Fruit fly (Drosophila melanogaster) S2 (cell line): ENCODE results near the gene CG31493.

Experiments used
- CG8478 ChIP-seq: fragments of >200 bp; optimal IDR thresholded peaks from 2 replicates; lab custom pipeline; 2018
- CTCF ChIP-seq, 2 experiments: fragments of >200 bp; optimal IDR thresholded peaks; 2 replicates each; lab custom pipeline; 2018

The CG31493 gene

DNA sequence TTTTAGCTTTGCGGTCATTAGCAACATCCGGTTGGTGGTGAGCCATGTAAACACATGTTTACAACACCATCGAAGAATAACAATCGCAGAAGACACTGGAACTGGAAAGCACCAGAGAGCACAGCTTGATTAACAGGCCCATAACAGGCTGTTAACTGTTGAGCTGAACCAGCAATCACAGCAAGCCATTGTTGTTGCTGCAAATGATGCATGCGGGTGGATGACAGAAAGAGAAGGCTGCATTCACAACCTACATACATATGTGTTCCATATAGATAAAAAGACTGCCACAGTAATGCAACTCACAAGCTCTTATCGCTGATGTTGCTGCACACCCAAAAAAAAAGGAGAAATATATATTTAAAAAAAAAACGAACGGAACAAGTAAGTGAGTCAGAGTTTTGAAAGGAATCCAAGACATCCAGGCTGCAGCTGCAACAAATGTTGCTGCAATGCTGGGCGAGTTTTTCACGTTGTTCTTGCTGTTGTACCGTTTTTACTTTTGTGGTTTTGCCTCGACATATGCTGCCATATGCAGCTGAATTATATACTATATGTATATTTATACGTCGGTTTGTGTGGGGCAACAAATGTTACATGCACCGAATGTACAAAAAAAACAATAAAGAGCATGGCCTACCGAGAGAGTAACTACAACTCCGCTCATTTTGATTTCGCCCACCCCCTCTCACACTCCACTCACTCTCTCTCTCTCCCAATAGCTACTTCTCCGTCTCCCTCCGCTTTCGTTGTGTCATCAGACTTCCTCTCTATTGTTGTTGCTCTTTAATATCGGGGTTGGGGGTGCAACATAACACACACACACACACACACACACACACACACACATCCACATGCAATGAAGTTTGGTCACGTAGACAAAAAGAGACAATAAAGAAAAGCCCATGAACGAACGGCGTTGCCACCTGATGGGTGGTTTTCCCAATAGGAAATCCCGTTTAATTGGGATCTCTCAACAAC is 28.2 kb upstream of the CG31493 start:
- no peak for TF ChIP-seq CTCF (optimal IDR thresholded peaks at IDR 0.05; lab: Kevin White, UChicago)
- TF ChIP-seq CG8478 (lab: Kevin White, UChicago), result no peak

DNA sequence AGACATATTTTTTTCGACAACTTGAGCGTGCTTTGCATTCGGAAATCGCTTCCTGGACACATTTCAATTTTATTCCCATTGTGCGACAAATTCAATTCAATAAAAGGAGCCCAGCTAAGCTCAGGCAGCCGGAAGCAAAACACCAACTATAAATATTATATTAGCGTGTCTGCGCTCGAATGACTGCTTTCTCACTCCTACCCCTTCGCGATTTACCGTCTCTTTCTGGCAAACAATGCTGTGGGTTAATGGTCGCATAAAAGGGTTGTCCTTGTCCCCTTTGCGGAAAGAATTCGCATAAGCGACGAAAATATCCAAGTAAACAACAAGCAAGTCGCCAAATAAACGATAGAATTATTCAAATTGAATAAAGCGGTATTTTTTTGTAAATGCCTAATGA is 27.1 kb upstream of the CG31493 start:
- TF ChIP-seq CG8478 (lab: Kevin White, UChicago), result no peak
- TF ChIP-seq CTCF (optimal IDR thresholded peaks at IDR 0.05; lab: Kevin White, UChicago), result no peak

DNA sequence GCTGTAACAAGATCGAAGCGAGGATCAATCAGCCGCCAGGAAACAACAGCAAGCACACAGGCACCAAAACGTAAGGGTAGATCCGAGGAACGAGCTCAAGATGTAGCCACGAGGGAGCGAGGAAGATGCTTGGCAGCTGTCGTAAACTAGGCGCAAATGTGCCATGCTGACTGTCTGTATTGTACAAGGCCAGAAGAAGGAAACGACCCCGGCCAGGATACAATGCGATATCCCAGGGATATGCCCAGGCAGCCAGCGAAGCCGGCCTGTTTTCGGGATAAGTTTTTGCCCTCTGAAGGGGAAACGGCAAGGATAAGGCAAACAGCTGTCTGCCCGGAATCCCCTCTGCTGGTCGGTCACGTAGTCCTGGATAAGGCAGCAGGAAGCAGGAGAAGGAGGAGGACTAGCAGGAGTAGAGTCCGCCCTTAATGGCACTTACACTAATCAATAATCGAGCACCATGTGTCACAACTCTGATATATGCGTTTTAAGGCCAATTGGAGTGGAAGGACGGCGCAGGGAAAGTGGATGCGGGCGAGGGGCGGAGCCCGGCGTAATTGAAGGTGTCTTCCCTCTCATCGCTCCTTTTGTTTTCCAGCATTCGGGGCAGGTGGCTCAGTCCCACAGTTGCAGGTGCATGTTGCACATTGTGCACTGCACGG is 25.7 kb upstream of the CG31493 start:
- no peak for TF ChIP-seq CTCF (optimal IDR thresholded peaks at IDR 0.05; lab: Kevin White, UChicago)
- TF ChIP-seq CG8478 (lab: Kevin White, UChicago), result no peak

DNA sequence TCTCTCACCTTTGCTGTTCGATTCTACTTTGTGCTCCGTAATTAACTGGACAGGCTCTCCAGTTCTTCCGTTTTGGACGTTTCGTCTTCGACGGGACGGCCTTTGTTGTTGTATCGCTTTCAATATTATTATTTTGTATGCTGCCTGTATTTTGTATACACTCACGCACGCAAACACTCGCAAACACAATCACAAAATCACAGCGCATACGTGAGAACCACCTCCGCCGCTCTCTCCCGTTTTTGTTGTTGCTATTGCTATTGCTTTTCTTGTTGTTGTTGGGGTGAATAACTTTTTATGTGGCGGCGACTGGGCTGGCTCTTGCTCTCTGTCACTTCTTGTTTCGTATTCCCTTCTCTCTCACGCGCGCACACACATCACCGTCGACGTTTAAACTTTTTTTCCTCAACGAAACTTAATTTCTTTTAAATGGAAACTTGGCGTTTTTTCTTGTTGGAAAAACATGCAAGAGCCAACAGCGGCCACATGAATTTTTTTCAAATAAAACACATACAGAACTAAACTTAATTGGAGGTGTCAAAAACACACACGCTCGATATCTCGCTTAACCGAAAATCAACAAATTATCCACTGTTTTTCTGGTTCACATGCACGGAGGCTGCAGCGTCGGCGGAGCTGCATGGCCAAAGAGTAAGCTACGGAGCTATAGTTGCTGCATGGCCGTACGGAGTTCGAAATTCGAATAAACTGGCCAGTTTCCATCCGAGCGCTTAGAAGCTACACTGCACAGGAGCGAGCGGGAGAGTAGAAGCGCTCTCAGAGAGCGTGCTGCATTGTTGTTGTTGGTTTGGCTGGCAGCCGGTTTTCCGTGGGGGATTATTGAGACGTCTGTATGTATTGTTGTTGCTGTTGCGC is 23.4 kb upstream of the CG31493 start:
- TF ChIP-seq CG8478 (lab: Kevin White, UChicago) (no peak), CTCF (optimal IDR thresholded peaks at IDR 0.05; lab: Kevin White, UChicago) (no peak)

DNA sequence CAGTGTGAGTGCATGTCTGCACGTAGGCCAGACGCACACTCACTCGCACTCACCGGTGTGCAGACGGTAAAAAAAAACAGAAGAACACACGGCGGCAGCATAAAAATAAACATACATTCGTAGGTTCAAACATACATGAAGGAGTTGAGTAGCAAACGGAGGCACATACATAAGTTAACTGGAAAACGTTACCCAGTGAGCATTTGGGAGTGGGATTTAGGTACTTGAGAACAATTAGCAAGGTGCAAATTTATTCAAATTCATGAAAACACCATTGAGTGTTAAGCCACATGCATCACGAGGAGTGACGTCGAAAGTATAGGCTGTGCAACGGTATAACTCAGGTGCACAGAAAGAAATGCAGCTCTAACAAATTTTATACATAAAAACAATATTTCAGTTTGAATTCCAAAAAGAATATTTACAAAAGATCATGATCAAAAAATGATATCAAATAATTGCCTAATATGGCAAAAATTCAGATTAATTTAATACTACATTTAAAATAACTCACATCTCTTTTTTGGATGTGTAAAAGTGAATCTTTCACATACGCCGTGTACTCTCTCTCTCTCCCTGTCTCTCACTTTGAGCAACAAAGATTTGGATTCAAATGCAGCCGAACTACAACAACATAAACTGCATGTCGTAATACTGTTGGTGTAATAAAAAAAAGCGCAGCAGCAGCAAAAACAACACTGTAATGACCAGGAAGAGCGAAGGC is 22.6 kb upstream of the CG31493 start:
- TF ChIP-seq CTCF (optimal IDR thresholded peaks at IDR 0.05; lab: Kevin White, UChicago) (no peak), CG8478 (lab: Kevin White, UChicago) (no peak)

DNA sequence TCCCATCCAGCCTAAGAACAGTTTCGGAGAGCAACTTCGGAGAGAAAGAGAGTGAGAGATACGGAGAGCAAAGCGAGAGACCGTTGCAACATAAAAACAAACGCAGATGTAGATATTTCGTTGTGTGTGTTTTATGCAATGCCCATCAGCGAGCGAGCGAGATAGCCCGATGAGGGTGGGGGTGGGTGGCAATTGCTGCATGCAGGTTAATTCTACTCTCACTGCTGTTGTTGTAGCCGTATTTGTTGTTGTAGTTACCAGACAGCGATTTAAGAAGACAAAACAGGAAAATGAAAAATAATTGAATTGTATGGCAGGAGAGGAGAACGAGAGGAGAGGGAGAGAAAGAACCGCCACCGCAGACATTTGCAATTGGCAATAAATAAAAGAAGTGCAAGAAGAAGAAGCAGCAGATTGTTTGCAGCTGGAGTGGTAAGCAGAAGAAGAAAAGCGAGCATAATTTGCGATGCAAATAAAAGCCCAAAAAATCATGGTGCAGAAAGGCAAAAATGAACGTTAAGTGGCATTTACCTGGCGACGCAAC is 21.5 kb upstream of the CG31493 start:
- TF ChIP-seq CTCF (optimal IDR thresholded peaks at IDR 0.05; lab: Kevin White, UChicago) (no peak), CG8478 (lab: Kevin White, UChicago) (no peak)

DNA sequence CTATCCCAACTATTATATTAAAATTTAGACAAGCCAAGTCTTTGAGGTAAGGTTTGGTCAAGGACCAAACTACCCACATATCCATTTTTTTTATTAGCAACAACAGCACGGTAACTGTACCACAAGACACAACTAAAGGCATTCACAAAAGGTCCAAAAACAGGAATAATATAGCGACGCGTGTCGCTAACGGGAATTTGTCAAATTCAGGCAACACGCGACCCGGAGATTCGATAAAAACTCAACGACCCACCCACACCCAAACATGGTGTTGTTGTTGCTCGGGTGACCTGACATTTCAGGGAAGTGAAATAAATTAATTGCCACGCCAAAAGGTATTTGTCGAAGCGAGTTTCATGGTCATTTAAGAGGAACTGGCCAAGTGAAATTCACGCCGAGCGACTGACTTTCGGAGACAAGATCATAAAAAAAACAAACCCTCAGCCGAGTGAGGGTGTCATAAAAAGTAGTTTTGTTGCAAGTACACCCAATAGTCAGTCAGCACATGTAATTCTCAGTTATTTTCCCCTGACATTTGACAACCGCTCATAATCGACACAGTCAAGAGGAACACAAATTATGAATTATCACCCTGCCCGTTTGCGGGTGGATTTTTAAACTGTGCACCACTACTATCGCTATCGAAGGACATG is 20.0 kb upstream of the CG31493 start:
- TF ChIP-seq CG8478 (lab: Kevin White, UChicago) (no peak), CTCF (optimal IDR thresholded peaks at IDR 0.05; lab: Kevin White, UChicago) (no peak)

DNA sequence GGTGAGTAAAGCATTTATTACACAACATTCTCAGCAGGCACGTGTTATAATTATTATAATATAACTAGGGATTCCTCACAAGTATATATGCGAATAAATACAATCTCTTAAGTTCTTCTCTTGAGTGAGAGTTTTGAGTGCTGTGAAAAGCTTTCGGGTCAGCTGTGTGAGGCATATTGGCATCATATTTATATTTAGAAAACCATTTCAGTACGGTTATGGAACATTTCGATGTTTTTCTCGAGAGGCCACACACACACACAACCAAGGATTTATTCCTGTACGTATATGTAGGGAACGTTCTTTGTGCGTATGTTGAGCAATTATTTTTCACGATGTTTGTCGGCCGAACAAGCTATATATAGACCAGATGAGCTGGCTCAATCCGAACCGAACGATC is 18.4 kb upstream of the CG31493 start:
- no peak for TF ChIP-seq CG8478 (lab: Kevin White, UChicago)
- no peak for TF ChIP-seq CTCF (optimal IDR thresholded peaks at IDR 0.05; lab: Kevin White, UChicago)

DNA sequence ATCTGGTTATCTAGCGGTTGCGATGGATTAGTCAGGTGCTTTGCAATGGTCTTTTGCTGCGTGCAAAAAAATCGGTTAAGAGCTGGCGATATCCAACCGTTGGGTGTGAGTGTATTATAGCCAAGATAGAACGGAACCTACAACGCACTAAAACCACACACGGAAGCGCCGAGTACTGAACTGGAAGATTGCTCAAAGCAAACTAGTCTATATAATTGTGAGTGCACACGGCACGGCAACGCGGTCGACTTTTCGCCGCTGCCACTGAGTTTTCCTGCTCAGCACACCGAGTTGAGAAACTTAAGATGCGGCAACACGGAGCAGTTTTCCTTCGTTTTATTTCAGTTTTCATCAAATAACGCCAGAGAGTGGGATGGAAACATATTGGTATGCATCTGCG is 14.8 kb upstream of the CG31493 start:
- TF ChIP-seq CTCF (optimal IDR thresholded peaks at IDR 0.05; lab: Kevin White, UChicago) (no peak), CG8478 (lab: Kevin White, UChicago) (no peak)

DNA sequence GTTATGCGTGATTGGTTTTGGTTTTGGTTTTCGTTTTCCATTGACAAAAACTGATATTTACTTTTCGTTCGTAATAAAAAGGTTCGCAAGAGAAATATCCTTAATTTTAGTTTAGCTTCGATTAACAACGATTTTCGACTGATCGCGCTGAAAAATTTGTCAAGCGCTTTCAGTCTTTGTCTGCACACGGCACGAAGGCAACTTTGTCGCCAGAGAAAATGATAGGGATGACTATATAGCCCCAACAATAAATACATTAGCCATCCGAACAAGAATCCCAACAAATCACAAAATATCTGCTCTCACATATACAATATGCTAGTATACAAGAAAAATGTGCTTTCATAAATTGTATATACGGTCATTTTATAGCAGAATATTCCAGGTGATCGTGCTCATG is 13.8 kb upstream of the CG31493 start, which contains the start of gene Mlp84B:
TSS of gene Mlp84B (minus strand) at position 143 of the 400 bp plus-strand sequence.
- no peak for TF ChIP-seq CG8478 (lab: Kevin White, UChicago)
- TF ChIP-seq CTCF (optimal IDR thresholded peaks at IDR 0.05; lab: Kevin White, UChicago), result no peak

DNA sequence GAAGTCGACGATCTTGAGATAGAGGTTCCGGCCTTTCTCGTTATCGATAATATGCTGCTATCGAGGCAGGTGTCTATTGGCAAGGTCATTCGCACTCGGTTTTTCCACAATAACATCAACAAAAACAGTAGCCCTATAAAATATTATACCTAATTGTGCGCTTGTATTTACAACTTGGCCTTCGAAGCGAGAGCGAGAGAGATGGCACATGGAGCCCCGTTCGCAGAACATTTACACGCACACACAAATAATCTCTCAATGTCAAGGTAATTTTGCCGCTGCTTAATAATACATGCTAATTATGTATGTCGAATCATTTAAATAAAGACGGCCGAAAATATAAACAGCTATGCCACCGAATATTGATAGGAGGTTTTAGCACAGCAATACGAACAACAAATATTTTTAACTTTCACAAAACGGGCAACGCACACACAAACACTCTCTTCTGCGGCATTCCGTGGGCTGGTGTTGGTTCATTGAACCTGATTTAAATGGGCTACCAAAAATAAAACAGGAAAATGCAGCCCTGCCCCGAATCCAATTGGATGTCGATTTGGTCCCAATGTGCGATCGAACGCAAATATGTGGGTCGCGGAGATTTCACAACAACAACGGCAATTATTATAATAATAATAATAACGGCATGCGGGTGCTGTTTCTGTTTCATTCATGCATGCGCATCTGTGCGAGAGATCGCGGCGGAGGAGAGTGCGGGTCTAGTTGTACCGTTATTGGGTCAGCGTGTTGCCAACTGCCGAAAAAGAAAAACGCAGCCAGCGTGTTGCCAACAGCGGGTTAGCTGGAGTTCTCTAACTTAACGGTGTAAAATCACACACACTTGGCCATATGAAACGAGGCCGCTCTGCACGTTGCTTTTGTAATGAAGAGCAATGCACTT is 8.9 kb upstream of the CG31493 start:
- TF ChIP-seq CTCF (optimal IDR thresholded peaks at IDR 0.05; lab: Kevin White, UChicago) (no peak), CG8478 (lab: Kevin White, UChicago) (no peak)

DNA sequence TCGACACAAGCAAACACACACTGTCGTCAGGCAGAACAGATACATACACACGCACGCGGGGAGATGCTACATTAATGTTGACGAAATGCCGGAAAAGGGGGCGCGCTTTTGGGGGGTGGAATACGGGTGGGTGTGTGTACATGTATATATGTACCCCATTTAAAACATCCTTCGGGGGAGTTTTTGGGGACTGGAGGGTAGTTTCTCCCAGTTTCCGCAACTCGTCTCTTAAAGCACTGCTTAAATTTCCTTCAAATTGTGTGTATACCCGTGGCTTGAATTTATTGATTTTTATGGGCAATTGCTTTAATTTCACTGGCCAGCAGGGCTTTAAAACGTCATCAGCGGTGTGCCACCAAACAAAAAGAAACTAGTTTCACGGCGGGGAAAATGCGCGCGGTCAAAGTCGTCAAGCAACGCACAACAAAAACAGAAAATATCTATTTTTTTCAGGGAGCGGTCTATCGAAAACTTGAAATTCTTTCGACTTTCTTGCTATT is 8.2 kb upstream of the CG31493 start:
- TF ChIP-seq CTCF (optimal IDR thresholded peaks at IDR 0.05; lab: Kevin White, UChicago), result no peak
- no peak for TF ChIP-seq CG8478 (lab: Kevin White, UChicago)
